Worm (Caenorhabditis elegans): ENCODE results near the gene srh-215.
A peak's percentile ranks its signal among the peaks of the same experiment; 100 is the strongest.

srh-215 gene

DNA sequence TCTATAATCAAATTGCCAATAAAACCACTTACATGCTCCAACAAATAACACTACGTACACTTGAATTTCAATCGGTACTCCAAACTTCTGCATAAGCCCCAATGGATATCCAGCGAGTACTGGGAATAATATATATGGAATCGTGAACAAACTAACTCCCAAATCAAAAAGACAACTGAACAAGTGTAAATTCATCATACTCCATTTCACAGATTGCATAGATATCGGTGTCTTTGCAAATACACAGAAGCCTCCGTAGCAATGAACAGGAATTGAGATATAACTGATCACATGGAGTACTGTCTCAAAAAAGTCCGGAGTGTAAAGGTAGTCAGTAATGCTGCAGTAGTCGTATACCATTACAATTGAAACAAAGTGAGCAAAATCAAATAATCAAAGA is 2.4 kb downstream of the srh-215 start, which contains the start of gene srh-214:
Gene srh-214, minus strand, starts transcription at position 360 of the 400 bp plus-strand sequence.
- no peak for TF ChIP-seq egl-5 (tag; optimal IDR thresholded peaks at IDR 0.05)
- TF ChIP-seq elt-3 (tag; optimal IDR thresholded peaks at IDR 0.05) = no peak
- TF ChIP-seq nhr-67 (tag; optimal IDR thresholded peaks at IDR 0.05) = no peak
- TF ChIP-seq nfya-1 (tag; optimal IDR thresholded peaks at IDR 0.05; ENCODE audit: insufficient read depth) = no peak
- TF ChIP-seq skn-1 (tag; optimal IDR thresholded peaks at IDR 0.05) = no peak
- TF ChIP-seq unc-62 (GFP tag; optimal IDR thresholded peaks at IDR 0.05) = no peak
- TF ChIP-seq ceh-28 (tag; optimal IDR thresholded peaks at IDR 0.05) = no peak
- no peak for TF ChIP-seq ceh-9 (tag; optimal IDR thresholded peaks at IDR 0.05)
- TF ChIP-seq ceh-82 (tag; optimal IDR thresholded peaks at IDR 0.05) = no peak
- no peak for TF ChIP-seq elt-2 (tag; optimal IDR thresholded peaks at IDR 0.05)
- TF ChIP-seq zag-1 (tag; optimal IDR thresholded peaks at IDR 0.05) = no peak
- no peak for TF ChIP-seq nhr-28 (tag; optimal IDR thresholded peaks at IDR 0.05)
- TF ChIP-seq mml-1 (tag; optimal IDR thresholded peaks at IDR 0.05) = no peak
- TF ChIP-seq nhr-23 (tag; optimal IDR thresholded peaks at IDR 0.05) = no peak
- no peak for TF ChIP-seq ZK546.5 (tag; optimal IDR thresholded peaks at IDR 0.05)
- TF ChIP-seq fos-1 (tag; optimal IDR thresholded peaks at IDR 0.05) = no peak

ce11 chrV:16827485-16827884 is 4.3 kb downstream of the srh-215 start, which contains the start of gene srh-216:
Gene srh-216, minus strand, starts transcription at chrV:16827585.
- no peak for TF ChIP-seq fkh-2 (tag; optimal IDR thresholded peaks at IDR 0.05)
- no peak for TF ChIP-seq sea-2 (GFP tag; optimal IDR thresholded peaks at IDR 0.05)
- no peak for TF ChIP-seq unc-62 (GFP tag; optimal IDR thresholded peaks at IDR 0.05)
- no peak for TF ChIP-seq elt-3 (tag; optimal IDR thresholded peaks at IDR 0.05)
- no peak for TF ChIP-seq ztf-4 (tag; optimal IDR thresholded peaks at IDR 0.05)
- no peak for TF ChIP-seq elt-2 (tag; optimal IDR thresholded peaks at IDR 0.05)
- TF ChIP-seq daf-12 (tag; optimal IDR thresholded peaks at IDR 0.05) = no peak
- no peak for TF ChIP-seq nhr-67 (tag; optimal IDR thresholded peaks at IDR 0.05)
- no peak for TF ChIP-seq ama-1 (optimal IDR thresholded peaks at IDR 0.05)
- TF ChIP-seq nhr-28 (tag; optimal IDR thresholded peaks at IDR 0.05) = no peak
- TF ChIP-seq R02D3.7 (tag; optimal IDR thresholded peaks at IDR 0.05) = no peak
- no peak for TF ChIP-seq nhr-76 (tag; optimal IDR thresholded peaks at IDR 0.05)
- TF ChIP-seq nhr-43 (tag; optimal IDR thresholded peaks at IDR 0.05; ENCODE audit: poor library complexity, severe bottlenecking) = no peak
- TF ChIP-seq ztf-11 (tag; optimal IDR thresholded peaks at IDR 0.05) = no peak

- TF ChIP-seq egl-27 (tag; optimal IDR thresholded peaks at IDR 0.05) = no peak
- no peak for TF ChIP-seq mdl-1 (tag; optimal IDR thresholded peaks at IDR 0.05)
- no peak for TF ChIP-seq nhr-28 (tag; optimal IDR thresholded peaks at IDR 0.05)
- TF ChIP-seq elt-1 (tag; optimal IDR thresholded peaks at IDR 0.05) = peak; percentile 1
- peak; percentile 65 for TF ChIP-seq lin-39 (tag; optimal IDR thresholded peaks at IDR 0.05)
- TF ChIP-seq lin-15B (tag; optimal IDR thresholded peaks at IDR 0.05) = no peak
- no peak for TF ChIP-seq daf-12 (tag; optimal IDR thresholded peaks at IDR 0.05)
- TF ChIP-seq ceh-82 (tag; optimal IDR thresholded peaks at IDR 0.05) = no peak
These were observed 10.5 kb downstream of the srh-215 start, which contains the start of gene T20B3.14 for ce11 chrV:16821270-16821737. Gene T20B3.14, minus strand, starts transcription at chrV:16821320.

DNA sequence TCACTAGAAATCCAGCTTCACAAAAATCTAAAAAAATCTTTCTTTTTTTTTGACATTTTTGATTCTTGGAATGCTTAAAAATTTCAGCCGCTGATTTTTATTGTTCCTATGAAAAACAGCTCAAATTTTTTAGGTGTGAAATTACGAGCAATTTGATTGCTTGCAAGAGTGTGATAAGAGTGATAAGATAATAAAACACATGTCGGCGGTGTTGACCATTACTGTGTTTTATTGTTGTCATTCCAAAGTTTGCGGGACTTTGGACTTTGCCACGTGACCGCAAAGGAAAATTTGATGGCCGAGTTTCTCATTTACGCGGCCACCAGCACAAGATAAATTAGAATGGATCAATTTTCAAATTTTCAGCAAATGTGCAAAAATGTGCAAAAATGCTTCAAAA is 15.1 kb downstream of the srh-215 start:
- TF ChIP-seq skn-1 (tag; optimal IDR thresholded peaks at IDR 0.05) (no peak), ama-1 (optimal IDR thresholded peaks at IDR 0.05) (no peak), pha-4 (tag; optimal IDR thresholded peaks at IDR 0.05) (no peak), nhr-77 (tag; optimal IDR thresholded peaks at IDR 0.05) (no peak), nhr-11 (tag; optimal IDR thresholded peaks at IDR 0.05) (no peak), nhr-12 (tag; optimal IDR thresholded peaks at IDR 0.05) (no peak), hmg-11 (tag; optimal IDR thresholded peaks at IDR 0.05) (no peak), elt-2 (tag; optimal IDR thresholded peaks at IDR 0.05) (peak; percentile 88), pqm-1 (tag; optimal IDR thresholded peaks at IDR 0.05) (peak; percentile 80)

- TF ChIP-seq elt-3 (tag; optimal IDR thresholded peaks at IDR 0.05) (no peak), snpc-4 (tag; optimal IDR thresholded peaks at IDR 0.05) (no peak), unc-39 (tag; optimal IDR thresholded peaks at IDR 0.05) (no peak), nhr-76 (tag; optimal IDR thresholded peaks at IDR 0.05) (no peak), nhr-25 (tag; optimal IDR thresholded peaks at IDR 0.05) (no peak), pha-4 (tag; optimal IDR thresholded peaks at IDR 0.05) (no peak), nhr-23 (tag; optimal IDR thresholded peaks at IDR 0.05) (no peak), egl-5 (tag; optimal IDR thresholded peaks at IDR 0.05) (no peak), R02D3.7 (tag; optimal IDR thresholded peaks at IDR 0.05) (no peak), fkh-10 (GFP tag; optimal IDR thresholded peaks at IDR 0.05) (no peak), ama-1 (optimal IDR thresholded peaks at IDR 0.05) (no peak), nhr-237 (tag; optimal IDR thresholded peaks at IDR 0.05) (no peak), jun-1 (tag; optimal IDR thresholded peaks at IDR 0.05) (no peak), ZK546.5 (tag; optimal IDR thresholded peaks at IDR 0.05) (no peak), lin-15B (tag; optimal IDR thresholded peaks at IDR 0.05) (no peak), nfya-1 (tag; optimal IDR thresholded peaks at IDR 0.05; ENCODE audit: insufficient read depth) (no peak), nhr-67 (tag; optimal IDR thresholded peaks at IDR 0.05) (no peak), ceh-28 (tag; optimal IDR thresholded peaks at IDR 0.05) (no peak), nhr-77 (tag; optimal IDR thresholded peaks at IDR 0.05) (no peak)
These were observed 16.6 kb downstream of the srh-215 start, which contains the start of gene T20B3.1 for ce11 chrV:16815261-16815660. Gene T20B3.1, plus strand, starts transcription at chrV:16815561.

Data from whole organism, L3 larva.